Worm (Caenorhabditis elegans) whole organism, L1 larva: Measurements from ENCODE around the gene Y82E9BR.20.

Source experiments
- aly-2 ChIP-seq: fragments of 150-350 bp; optimal IDR thresholded peaks from 2 replicates; lab custom pipeline; 2014; ENCODE audit warnings: missing biosample characterization, missing genetic modification characterization
- dpl-1 ChIP-seq, 3 experiments: fragments of 150-350 bp in 2 of 3; sonication (generic microtip) in 1 of 3; optimal IDR thresholded peaks; 2 replicates each; lab custom pipeline; 2014 to 2017; ENCODE audit warnings: missing biosample characterization in 3 of 3, missing genetic modification characterization in 3 of 3, missing genetic modification reagents in 3 of 3
- fkh-10 ChIP-seq: sonication (generic microtip); optimal IDR thresholded peaks from 2 replicates; lab custom pipeline; 2017; ENCODE audit warnings: missing biosample characterization, missing genetic modification reagents, missing genetic modification characterization
- fos-1 ChIP-seq: fragments of 150-350 bp; optimal IDR thresholded peaks from 2 replicates; lab custom pipeline; 2014; ENCODE audit warnings: missing biosample characterization, missing genetic modification characterization
- lin-35 ChIP-seq, 2 experiments: fragments of 150-350 bp; optimal IDR thresholded peaks; 2 replicates each; lab custom pipeline; 2014; ENCODE audit warnings: missing biosample characterization in 2 of 2, missing genetic modification characterization in 2 of 2, missing genetic modification reagents in 2 of 2
- lin-39 ChIP-seq: fragments of 150-350 bp; optimal IDR thresholded peaks from 2 replicates; lab custom pipeline; 2014; ENCODE audit warnings: missing biosample characterization, missing genetic modification reagents, missing genetic modification characterization
- mdl-1 ChIP-seq, 2 experiments: fragments of 150-350 bp; optimal IDR thresholded peaks; 2 replicates each; lab custom pipeline; 2014 to 2017; ENCODE audit warnings: missing biosample characterization in 2 of 2, missing genetic modification characterization in 2 of 2, inconsistent platforms in 1 of 2
- nhr-20 ChIP-seq: sonication (generic microtip); optimal IDR thresholded peaks from 2 replicates; lab custom pipeline; 2016; ENCODE audit warnings: mild to moderate bottlenecking, missing genetic modification characterization, missing compliant biosample characterization
- nhr-71 ChIP-seq: sonication (generic microtip); optimal IDR thresholded peaks from 2 replicates; lab custom pipeline; 2016; ENCODE audit warnings: mild to moderate bottlenecking, missing genetic modification characterization, moderate library complexity, missing compliant biosample characterization
- nhr-77 ChIP-seq: fragments of 150-350 bp; optimal IDR thresholded peaks from 2 replicates; lab custom pipeline; 2014; ENCODE audit warnings: missing biosample characterization, missing genetic modification characterization
- snu-23 ChIP-seq: sonication (generic microtip); optimal IDR thresholded peaks from 2 replicates; lab custom pipeline; 2016; ENCODE audit warnings: missing genetic modification characterization, missing compliant biosample characterization
- unc-130 ChIP-seq: fragments of 150-350 bp; optimal IDR thresholded peaks from 2 replicates; lab custom pipeline; 2017; ENCODE audit warnings: missing biosample characterization, missing genetic modification characterization, inconsistent platforms
- unc-86 ChIP-seq: sonication (generic microtip); optimal IDR thresholded peaks from 2 replicates; lab custom pipeline; 2016; ENCODE audit warnings: missing genetic modification characterization, missing compliant biosample characterization
- zag-1 ChIP-seq: fragments of 150-350 bp; optimal IDR thresholded peaks from 2 replicates; lab custom pipeline; 2014; ENCODE audit warnings: missing biosample characterization, missing genetic modification characterization

ce11 chrIII:1350745-1351144 is 23.5 kb upstream of the Y82E9BR.20 start, which contains the start of gene Y82E9BL.3:
- TF ChIP-seq fkh-10 (GFP tag; lab: Kevin White, UChicago) (no peak), zag-1 (tag; lab: Kevin White, UChicago) (no peak), lin-35 (GFP tag; optimal IDR thresholded peaks at IDR 0.05; lab: Kevin White, UChicago) (no peak), unc-86 (no peak), lin-39 (no peak), nhr-71 (no peak), nhr-20 (tag; lab: Kevin White, UChicago) (no peak), mdl-1 (tag; optimal IDR thresholded peaks at IDR 0.05; lab: Kevin White, UChicago) (no peak), fos-1 (tag; lab: Kevin White, UChicago) (no peak), snu-23 (GFP tag; lab: Kevin White, UChicago) (no peak), aly-2 (tag; lab: Kevin White, UChicago) (no peak), dpl-1 (GFP tag; optimal IDR thresholded peaks at IDR 0.05; lab: Kevin White, UChicago) (no peak), nhr-77 (tag; lab: Kevin White, UChicago) (no peak), unc-130 (tag; lab: Kevin White, UChicago) (no peak)
